Fruit fly (Drosophila melanogaster): ENCODE measurements around the gene CG11444.

The CG11444 gene

dm6 chrX:4507121-4507520 lies 47.1 kb downstream of the CG11444 start (continued):
- TF ChIP-seq wek (GFP tag; optimal IDR thresholded peaks at IDR 0.05) (peak; percentile 77), CG10366 (GFP tag; IDR thresholded peaks at IDR 0.05) (peak; percentile 28), Scr (GFP tag; IDR thresholded peaks at IDR 0.05; ENCODE audit: partially characterized antibody) (no peak), CG17186 (GFP tag; optimal IDR thresholded peaks at IDR 0.05) (no peak), CG7786 (GFP tag; optimal IDR thresholded peaks at IDR 0.05) (no peak), tgo (GFP tag; IDR thresholded peaks at IDR 0.05) (peak; percentile 45; the same call in 2 of the 3 replicates), ab (GFP tag; optimal IDR thresholded peaks at IDR 0.05) (no peak), CG14441 (GFP tag; IDR thresholded peaks at IDR 0.05) (peak; percentile 61), CoRest (tag; optimal IDR thresholded peaks at IDR 0.05) (peak; percentile 58), ewg (GFP tag; optimal IDR thresholded peaks at IDR 0.05) (peak; percentile 61), Doc2 (GFP tag; IDR thresholded peaks at IDR 0.05) (no peak), CG9215 (GFP tag; IDR thresholded peaks at IDR 0.05) (no peak; the same call in 1 of the 2 replicates), emc (GFP tag; optimal IDR thresholded peaks at IDR 0.05) (no peak), CG9932 (GFP tag; IDR thresholded peaks at IDR 0.05) (no peak), Pdp1 (GFP tag; optimal IDR thresholded peaks at IDR 0.05) (peak; percentile 21 to 54), CG3163 (GFP tag; optimal IDR thresholded peaks at IDR 0.05) (peak; percentile 6), dysf (GFP tag; IDR thresholded peaks at IDR 0.05) (peak; percentile 46; the same call in 2 of the 3 replicates), wdn (GFP tag; IDR thresholded peaks at IDR 0.05) (no peak), Bgb (GFP tag; IDR thresholded peaks at IDR 0.05; ENCODE audit: partially characterized antibody) (no peak), Sin3A (optimal IDR thresholded peaks at IDR 0.05) (no peak), maf-S (GFP tag; optimal IDR thresholded peaks at IDR 0.05) (peak; percentile 43), CG5245 (GFP tag; optimal IDR thresholded peaks at IDR 0.05) (peak; percentile 65), CG11560 (tag; IDR thresholded peaks at IDR 0.05) (no peak), CG12769 (tag; optimal IDR thresholded peaks at IDR 0.05) (no peak), CG7745 (tag; optimal IDR thresholded peaks at IDR 0.05) (no peak), Mrtf (GFP tag; IDR thresholded peaks at IDR 0.05) (peak; percentile 56; the same call in 2 of the 3 replicates), CG12744 (GFP tag; optimal IDR thresholded peaks at IDR 0.05) (no peak), lab (GFP tag; optimal IDR thresholded peaks at IDR 0.05) (peak; percentile 39), CG14860 (GFP tag; IDR thresholded peaks at IDR 0.05; ENCODE audit: partially characterized antibody) (no peak), vvl (GFP tag; IDR thresholded peaks at IDR 0.05) (peak; percentile 79), CG6854 (GFP tag; optimal IDR thresholded peaks at IDR 0.05) (no peak), caup (GFP tag; optimal IDR thresholded peaks at IDR 0.05; ENCODE audit: severe bottlenecking) (peak; percentile 56), odd (GFP tag; optimal IDR thresholded peaks at IDR 0.05) (peak; percentile 60), CG2199 (GFP tag; IDR thresholded peaks at IDR 0.05) (peak; percentile 83)

dm6 chrX:4505318-4505717 lies 48.9 kb downstream of the CG11444 start:
- no peak for TF ChIP-seq Rfx (GFP tag; IDR thresholded peaks at IDR 0.05)
- no peak for TF ChIP-seq CG14441 (GFP tag; IDR thresholded peaks at IDR 0.05)
- no peak for TF ChIP-seq Atf3 (GFP tag; optimal IDR thresholded peaks at IDR 0.05)
- TF ChIP-seq Fer2 (tag; optimal IDR thresholded peaks at IDR 0.05) = no peak
- no peak for TF ChIP-seq pros (GFP tag; optimal IDR thresholded peaks at IDR 0.05)
- TF ChIP-seq CG14014 (GFP tag; IDR thresholded peaks at IDR 0.05) = no peak
- TF ChIP-seq unc-4 (GFP tag; IDR thresholded peaks at IDR 0.05; ENCODE audit: partially characterized antibody) = no peak
- TF ChIP-seq CG11504 (tag; optimal IDR thresholded peaks at IDR 0.05) = peak; percentile 46
- TF ChIP-seq her (GFP tag; optimal IDR thresholded peaks at IDR 0.05) = no peak
- TF ChIP-seq gcm (GFP tag; optimal IDR thresholded peaks at IDR 0.05) = peak; percentile 11
- peak; percentile 25; the same call in 1 of the 2 replicates for TF ChIP-seq sisA (GFP tag; IDR thresholded peaks at IDR 0.05)
- no peak for TF ChIP-seq CG11085 (GFP tag; IDR thresholded peaks at IDR 0.05)
- TF ChIP-seq CG17912 (GFP tag; optimal IDR thresholded peaks at IDR 0.05) = no peak
- TF ChIP-seq az2 (GFP tag; optimal IDR thresholded peaks at IDR 0.05) = peak; percentile 4
- TF ChIP-seq CG9727 (GFP tag; optimal IDR thresholded peaks at IDR 0.05) = peak; percentile 60
- no peak for TF ChIP-seq Awh (GFP tag; IDR thresholded peaks at IDR 0.05)
- TF ChIP-seq ara (GFP tag; IDR thresholded peaks at IDR 0.05) = 0 out of 2 replicates have a peak, but pooled peaks have one; percentile 37
- TF ChIP-seq p53 (GFP tag; optimal IDR thresholded peaks at IDR 0.05) = no peak
- TF ChIP-seq inv (GFP tag; IDR thresholded peaks at IDR 0.05; ENCODE audit: partially characterized antibody) = no peak
- peak in 1 of 2 experiments; percentile 50 for TF ChIP-seq chif (GFP tag; optimal IDR thresholded peaks at IDR 0.05)

Measured in whole organism, embryonic.